Worm (Caenorhabditis elegans) whole organism, L1 larva: ENCODE measurements around the gene ndab-1.

Experiments
- F16B12.6 ChIP-seq: fragments of 150-350 bp; optimal IDR thresholded peaks from 2 replicates; lab custom pipeline; 2014; ENCODE audit warnings: missing biosample characterization, missing genetic modification characterization
- Y116A8C.19 ChIP-seq: sonication (generic microtip); optimal IDR thresholded peaks from 2 replicates; lab custom pipeline; 2016; ENCODE audit warnings: missing compliant biosample characterization, missing genetic modification characterization, borderline replicate concordance
- aha-1 ChIP-seq: fragments of 150-350 bp; optimal IDR thresholded peaks from 2 replicates; lab custom pipeline; 2014; ENCODE audit warnings: missing biosample characterization, missing genetic modification characterization
- alr-1 ChIP-seq: fragments of 200-800 bp; sonication (Bioruptor generic); optimal IDR thresholded peaks from 2 replicates; lab custom pipeline; 2018; ENCODE audit warnings: borderline replicate concordance, mild to moderate bottlenecking, missing genetic modification characterization, missing compliant biosample characterization
- aly-2 ChIP-seq: fragments of 150-350 bp; optimal IDR thresholded peaks from 2 replicates; lab custom pipeline; 2014; ENCODE audit warnings: missing biosample characterization, missing genetic modification characterization
- ama-1 ChIP-seq: fragments of 150-350 bp; optimal IDR thresholded peaks from 2 replicates; lab custom pipeline; 2014
- blmp-1 ChIP-seq: fragments of 150-350 bp; optimal IDR thresholded peaks from 2 replicates; lab custom pipeline; 2014; ENCODE audit warnings: missing biosample characterization, missing genetic modification characterization
- ces-1 ChIP-seq: fragments of 150-350 bp; optimal IDR thresholded peaks from 2 replicates; lab custom pipeline; 2014; ENCODE audit warnings: missing biosample characterization, missing genetic modification reagents, missing genetic modification characterization
- dpl-1 ChIP-seq, 3 experiments: fragments of 150-350 bp in 2 of 3; sonication (generic microtip) in 1 of 3; optimal IDR thresholded peaks; 2 replicates each; lab custom pipeline; 2014 to 2017; ENCODE audit warnings: missing biosample characterization in 3 of 3, missing genetic modification characterization in 3 of 3, missing genetic modification reagents in 3 of 3
- egl-27 ChIP-seq, 2 experiments: fragments of 150-350 bp in 1 of 2; sonication (generic microtip); optimal IDR thresholded peaks; 3 replicates each; lab custom pipeline; 2017 to 2018; ENCODE audit warnings: missing biosample characterization in 2 of 2, missing genetic modification characterization in 2 of 2, missing genetic modification reagents in 2 of 2
- elt-2 ChIP-seq: sonication (generic microtip); optimal IDR thresholded peaks from 2 replicates; lab custom pipeline; 2016; ENCODE audit warnings: missing genetic modification characterization, mild to moderate bottlenecking, inconsistent platforms, missing compliant biosample characterization, missing genetic modification reagents
- elt-3 ChIP-seq, 6 experiments: fragments of 150-350 bp in 1 of 6; sonication (generic microtip); optimal IDR thresholded peaks; 2 replicates each; lab custom pipeline; 2017 to 2018; ENCODE audit warnings: missing biosample characterization in 6 of 6, missing genetic modification characterization in 6 of 6, inconsistent platforms in 1 of 6
- ets-5 ChIP-seq: fragments of 200-800 bp; sonication (Bioruptor generic); IDR thresholded peaks from 2 replicates; pipeline ENCODE4 v1.3.6; 2022; ENCODE audit warnings: missing genetic modification characterization, missing compliant biosample characterization
- fkh-10 ChIP-seq: sonication (generic microtip); optimal IDR thresholded peaks from 2 replicates; lab custom pipeline; 2017; ENCODE audit warnings: missing biosample characterization, missing genetic modification reagents, missing genetic modification characterization
- fkh-4 ChIP-seq: sonication (generic microtip); optimal IDR thresholded peaks from 2 replicates; lab custom pipeline; 2016; ENCODE audit warnings: missing compliant biosample characterization, missing genetic modification characterization, borderline replicate concordance
- fkh-8 ChIP-seq: sonication (generic microtip); optimal IDR thresholded peaks from 2 replicates; lab custom pipeline; 2016; ENCODE audit warnings: mild to moderate bottlenecking, missing genetic modification characterization, missing compliant biosample characterization
- fos-1 ChIP-seq: fragments of 150-350 bp; optimal IDR thresholded peaks from 2 replicates; lab custom pipeline; 2014; ENCODE audit warnings: missing biosample characterization, missing genetic modification characterization
- grh-1 ChIP-seq: fragments of 200-800 bp; sonication (Bioruptor generic); IDR thresholded peaks from 2 replicates; pipeline ENCODE4 v1.3.6; 2022; ENCODE audit warnings: missing genetic modification reagents, missing genetic modification characterization, missing compliant biosample characterization
- hlh-4 ChIP-seq: sonication (generic microtip); optimal IDR thresholded peaks from 2 replicates; lab custom pipeline; 2016; ENCODE audit warnings: mild to moderate bottlenecking, missing genetic modification characterization, missing compliant biosample characterization
- hpl-2 ChIP-seq: fragments of 150-350 bp; optimal IDR thresholded peaks from 2 replicates; lab custom pipeline; 2014; ENCODE audit warnings: missing biosample characterization, missing genetic modification reagents, missing genetic modification characterization
- jun-1 ChIP-seq: fragments of 150-350 bp; optimal IDR thresholded peaks from 2 replicates; lab custom pipeline; 2014; ENCODE audit warnings: missing biosample characterization, missing genetic modification reagents, missing genetic modification characterization
- lin-13 ChIP-seq: fragments of 150-350 bp; optimal IDR thresholded peaks from 2 replicates; lab custom pipeline; 2014; ENCODE audit warnings: missing biosample characterization, missing genetic modification reagents, missing genetic modification characterization
- lin-35 ChIP-seq, 2 experiments: fragments of 150-350 bp; optimal IDR thresholded peaks; 2 replicates each; lab custom pipeline; 2014; ENCODE audit warnings: missing biosample characterization in 2 of 2, missing genetic modification characterization in 2 of 2, missing genetic modification reagents in 2 of 2
- lin-39 ChIP-seq: fragments of 150-350 bp; optimal IDR thresholded peaks from 2 replicates; lab custom pipeline; 2014; ENCODE audit warnings: missing biosample characterization, missing genetic modification reagents, missing genetic modification characterization
- lir-3 ChIP-seq: sonication (generic microtip); optimal IDR thresholded peaks from 2 replicates; lab custom pipeline; 2016; ENCODE audit warnings: mild to moderate bottlenecking, missing genetic modification characterization, moderate library complexity, missing compliant biosample characterization; ENCODE audit not compliant: poor library complexity
- mdl-1 ChIP-seq, 2 experiments: fragments of 150-350 bp; optimal IDR thresholded peaks; 2 replicates each; lab custom pipeline; 2014 to 2017; ENCODE audit warnings: missing biosample characterization in 2 of 2, missing genetic modification characterization in 2 of 2, inconsistent platforms in 1 of 2
- mef-2 ChIP-seq: fragments of 150-350 bp; optimal IDR thresholded peaks from 2 replicates; lab custom pipeline; 2014; ENCODE audit warnings: missing biosample characterization, missing genetic modification characterization
- nhr-12 ChIP-seq: sonication (generic microtip); optimal IDR thresholded peaks from 2 replicates; lab custom pipeline; 2017; ENCODE audit warnings: missing biosample characterization, missing genetic modification characterization
- nhr-19 ChIP-seq: fragments of 200-800 bp; sonication (Bioruptor generic); conservative IDR thresholded peaks from 2 replicates; pipeline ENCODE4 v1.3.6; 2022; ENCODE audit warnings: missing genetic modification characterization, missing compliant biosample characterization
- nhr-47 ChIP-seq: sonication (generic microtip); optimal IDR thresholded peaks from 2 replicates; lab custom pipeline; 2016; ENCODE audit warnings: mild to moderate bottlenecking, missing genetic modification characterization, moderate library complexity, missing compliant biosample characterization
- nhr-71 ChIP-seq: sonication (generic microtip); optimal IDR thresholded peaks from 2 replicates; lab custom pipeline; 2016; ENCODE audit warnings: mild to moderate bottlenecking, missing genetic modification characterization, moderate library complexity, missing compliant biosample characterization
- nhr-76 ChIP-seq: sonication (generic microtip); optimal IDR thresholded peaks from 2 replicates; lab custom pipeline; 2017; ENCODE audit warnings: missing biosample characterization, missing genetic modification characterization
- pag-3 ChIP-seq: sonication (generic microtip); optimal IDR thresholded peaks from 2 replicates; lab custom pipeline; 2017; ENCODE audit warnings: missing genetic modification characterization, mild to moderate bottlenecking, missing compliant biosample characterization, antibody characterized with exemption, borderline replicate concordance; ENCODE audit not compliant: insufficient read depth
- pqm-1 ChIP-seq: sonication (generic microtip); optimal IDR thresholded peaks from 3 replicates; lab custom pipeline; 2017; ENCODE audit warnings: missing biosample characterization, missing genetic modification characterization
- skn-1 ChIP-seq: fragments of 150-350 bp; optimal IDR thresholded peaks from 2 replicates; lab custom pipeline; 2014; ENCODE audit warnings: missing biosample characterization, missing genetic modification characterization
- snu-23 ChIP-seq: sonication (generic microtip); optimal IDR thresholded peaks from 2 replicates; lab custom pipeline; 2016; ENCODE audit warnings: missing genetic modification characterization, missing compliant biosample characterization
- sox-4 ChIP-seq: sonication (generic microtip); optimal IDR thresholded peaks from 2 replicates; lab custom pipeline; 2016; ENCODE audit warnings: missing genetic modification characterization, missing compliant biosample characterization
- sptf-1 ChIP-seq: fragments of 150-350 bp; optimal IDR thresholded peaks from 2 replicates; lab custom pipeline; 2014; ENCODE audit warnings: missing biosample characterization, missing genetic modification characterization
- sup-37 ChIP-seq: fragments of 200-800 bp; sonication (Bioruptor generic); optimal IDR thresholded peaks from 2 replicates; lab custom pipeline; 2018; ENCODE audit warnings: mild to moderate bottlenecking, missing genetic modification characterization, missing compliant biosample characterization
- tbx-2 ChIP-seq: sonication (generic microtip); optimal IDR thresholded peaks from 2 replicates; lab custom pipeline; 2016; ENCODE audit warnings: missing genetic modification characterization, missing compliant biosample characterization
- unc-30 ChIP-seq: sonication (generic microtip); optimal IDR thresholded peaks from 2 replicates; lab custom pipeline; 2017; ENCODE audit warnings: missing biosample characterization, missing genetic modification characterization
- vab-15 ChIP-seq: sonication (generic microtip); optimal IDR thresholded peaks from 2 replicates; lab custom pipeline; 2017; ENCODE audit warnings: missing genotype, mild to moderate bottlenecking, missing genetic modification characterization, missing compliant biosample characterization
- xbp-1 ChIP-seq: sonication (generic microtip); optimal IDR thresholded peaks from 2 replicates; lab custom pipeline; 2016; ENCODE audit warnings: missing genetic modification characterization, missing compliant biosample characterization

ndab-1 gene

ce11 chrIII:11960080-11960479 is 44.6 kb upstream of the ndab-1 start, which contains the start of gene top-3:
Gene top-3 (minus strand): TSS chrIII:11960180.
- no peak for TF ChIP-seq blmp-1 (tag; lab: Kevin White, UChicago)
- TF ChIP-seq sox-4 (tag; lab: Kevin White, UChicago) = no peak
- no peak for TF ChIP-seq nhr-47 (tag; lab: Kevin White, UChicago)
- no peak for TF ChIP-seq pqm-1 (tag; lab: Kevin White, UChicago)
- no peak for TF ChIP-seq lin-35 (GFP tag; optimal IDR thresholded peaks at IDR 0.05; lab: Kevin White, UChicago)
- no peak for TF ChIP-seq lir-3 (tag; lab: Kevin White, UChicago)
- TF ChIP-seq ets-5 (GFP tag; lab: Robert Waterston, UW) = no peak

DNA sequence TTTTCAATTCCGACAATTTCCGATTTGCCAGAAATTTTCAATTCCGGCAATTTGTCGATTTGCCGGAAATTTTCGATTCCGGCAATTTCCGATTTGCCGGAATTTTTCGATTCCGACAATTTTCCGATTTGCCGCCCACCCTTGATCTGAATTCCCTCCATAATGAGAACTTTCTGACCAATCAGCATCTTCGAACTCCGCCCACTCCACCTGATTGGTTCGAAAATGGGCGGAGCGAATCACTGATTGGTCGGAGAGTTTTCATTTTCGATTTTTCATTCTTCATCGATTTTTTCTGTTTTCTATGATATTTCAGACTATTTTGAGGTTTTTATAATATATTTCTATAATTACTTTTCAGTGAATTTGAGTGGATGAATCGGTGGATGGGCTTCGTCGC is 38.6 kb upstream of the ndab-1 start:
- no peak for TF ChIP-seq mef-2
- TF ChIP-seq elt-3 (tag; optimal IDR thresholded peaks at IDR 0.05; lab: Kevin White, UChicago) = no peak
- TF ChIP-seq F16B12.6 (tag; lab: Kevin White, UChicago) = no peak
- TF ChIP-seq fos-1 (tag; lab: Kevin White, UChicago) = no peak
- TF ChIP-seq lin-35 (GFP tag; optimal IDR thresholded peaks at IDR 0.05; lab: Kevin White, UChicago) = no peak
- TF ChIP-seq nhr-71 (tag; lab: Kevin White, UChicago) = no peak
- TF ChIP-seq unc-30 (tag; lab: Kevin White, UChicago) = no peak
- no peak for TF ChIP-seq fkh-8
- TF ChIP-seq lir-3 (tag; lab: Kevin White, UChicago) = no peak
- no peak for TF ChIP-seq fkh-4 (tag; lab: Kevin White, UChicago)
- TF ChIP-seq lin-39 (tag; lab: Kevin White, UChicago) = no peak
- no peak for TF ChIP-seq ama-1 (lab: Kevin White, UChicago)
- no peak for TF ChIP-seq hpl-2 (GFP tag; lab: Kevin White, UChicago)
- no peak for TF ChIP-seq mdl-1 (tag; optimal IDR thresholded peaks at IDR 0.05; lab: Kevin White, UChicago)

- TF ChIP-seq sox-4 (tag; lab: Kevin White, UChicago) = no peak
- no peak for TF ChIP-seq dpl-1 (GFP tag; optimal IDR thresholded peaks at IDR 0.05; lab: Kevin White, UChicago)
- no peak for TF ChIP-seq nhr-71 (tag; lab: Kevin White, UChicago)
- no peak for TF ChIP-seq skn-1 (tag; lab: Kevin White, UChicago)
- no peak for TF ChIP-seq jun-1 (tag; lab: Kevin White, UChicago)
- TF ChIP-seq pag-3 = no peak
- TF ChIP-seq egl-27 (tag; optimal IDR thresholded peaks at IDR 0.05; lab: Kevin White, UChicago) = no peak
- TF ChIP-seq vab-15 (tag; lab: Kevin White, UChicago) = no peak
- TF ChIP-seq aly-2 = no peak
- TF ChIP-seq fos-1 (tag; lab: Kevin White, UChicago) = no peak
- no peak for TF ChIP-seq lir-3 (tag; lab: Kevin White, UChicago)
- no peak for TF ChIP-seq fkh-8
- TF ChIP-seq sptf-1 = no peak
- no peak for TF ChIP-seq xbp-1 (tag; lab: Kevin White, UChicago)
- no peak for TF ChIP-seq aha-1 (tag; lab: Kevin White, UChicago)
- no peak for TF ChIP-seq sup-37 (GFP tag; lab: Kevin White, UChicago)
- TF ChIP-seq mef-2 = no peak
- no peak for TF ChIP-seq blmp-1 (tag; lab: Kevin White, UChicago)
- no peak for TF ChIP-seq lin-39 (tag; lab: Kevin White, UChicago)
- no peak for TF ChIP-seq ces-1 (GFP tag; lab: Kevin White, UChicago)
- TF ChIP-seq, all 84 proteins: peak for 0
Measured at ce11 chrIII:11951111-11951510, 35.6 kb upstream of the ndab-1 start.

DNA sequence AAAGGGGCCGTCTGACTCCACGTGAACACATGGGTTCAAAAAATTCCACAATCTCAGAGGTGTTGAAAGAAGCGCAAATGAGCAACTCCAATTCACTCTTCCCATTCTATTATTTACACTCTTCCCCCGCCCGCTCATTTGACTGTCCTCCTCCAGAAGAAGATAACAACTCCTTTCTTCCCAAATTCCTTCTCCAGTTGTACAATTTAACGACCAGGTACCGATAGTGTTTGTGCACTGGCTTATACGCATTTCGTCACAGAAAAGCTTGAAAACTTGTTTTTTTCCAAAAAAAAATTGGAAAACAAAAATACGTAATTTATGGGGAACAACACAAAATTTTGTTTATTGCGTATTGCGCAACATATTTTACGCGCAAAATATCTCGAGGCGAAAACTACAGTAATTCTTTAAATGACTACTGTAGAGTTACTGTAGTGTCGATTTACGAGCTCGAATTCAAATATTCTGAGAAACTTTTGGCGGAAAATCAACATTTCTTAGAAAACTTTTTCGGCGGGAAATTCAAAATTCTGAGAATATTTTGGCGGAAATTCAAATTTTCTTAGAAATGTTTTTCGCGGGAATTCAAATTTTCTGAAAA is 33.9 kb upstream of the ndab-1 start:
- TF ChIP-seq nhr-19 (GFP tag; lab: Robert Waterston, UW) (no peak), pqm-1 (tag; lab: Kevin White, UChicago) (peak; percentile 24)

DNA sequence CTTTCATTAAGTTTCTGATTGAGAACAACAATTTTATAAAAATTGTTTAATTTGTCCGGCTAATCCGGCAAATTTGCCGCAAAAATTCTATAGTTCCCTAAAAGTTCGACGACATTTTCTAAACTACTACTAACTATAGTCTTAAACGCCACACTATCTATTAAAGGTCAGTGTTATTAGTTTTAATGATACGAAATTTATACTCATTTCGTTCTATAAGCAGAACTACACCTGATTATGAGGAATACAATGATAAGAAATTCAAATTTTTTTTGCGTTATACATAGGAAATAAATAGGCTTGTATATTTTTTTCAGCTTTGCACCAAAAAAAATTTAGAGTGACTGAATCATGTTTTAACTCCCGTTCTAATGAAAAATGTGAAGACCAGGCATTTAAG is 32.9 kb upstream of the ndab-1 start:
- TF ChIP-seq tbx-2 (tag; lab: Kevin White, UChicago) = no peak
- no peak for TF ChIP-seq alr-1 (tag; lab: Kevin White, UChicago)
- no peak for TF ChIP-seq nhr-76 (tag; lab: Kevin White, UChicago)
- TF ChIP-seq hlh-4 = no peak
- no peak for TF ChIP-seq snu-23
- TF ChIP-seq fkh-10 (GFP tag; lab: Kevin White, UChicago) = no peak
- no peak for TF ChIP-seq Y116A8C.19 (tag; lab: Kevin White, UChicago)
- TF ChIP-seq aha-1 (tag; lab: Kevin White, UChicago) = no peak
- no peak for TF ChIP-seq nhr-12 (tag; lab: Kevin White, UChicago)
- TF ChIP-seq grh-1 (GFP tag; lab: Robert Waterston, UW) = no peak
- no peak for TF ChIP-seq lin-39 (tag; lab: Kevin White, UChicago)
- no peak for TF ChIP-seq sup-37 (GFP tag; lab: Kevin White, UChicago)
- no peak for TF ChIP-seq lin-13 (GFP tag; lab: Kevin White, UChicago)
- TF ChIP-seq elt-2 = no peak
- TF ChIP-seq unc-30 (tag; lab: Kevin White, UChicago) = no peak
